Worm (Caenorhabditis elegans): ENCODE results near the gene T19D12.6.

DNA sequence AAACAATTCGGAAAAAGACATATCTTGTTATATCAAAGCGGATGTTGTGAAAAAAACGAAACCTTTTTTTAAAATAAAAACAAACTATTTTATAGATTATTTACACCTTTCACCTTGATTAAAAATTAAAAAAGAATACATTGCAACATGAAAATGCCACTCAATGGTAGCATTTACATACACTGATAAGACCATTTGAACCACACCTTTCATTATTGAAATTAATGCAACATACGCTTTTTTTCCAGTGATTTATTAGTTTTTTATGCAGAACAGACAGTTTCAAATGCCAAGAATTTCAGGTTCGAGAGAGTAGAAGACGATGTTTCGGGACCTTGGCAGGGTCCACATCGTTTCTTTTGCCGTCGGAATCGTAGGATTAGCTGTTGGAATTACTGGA lies 23.7 kb upstream of the T19D12.6 start, which contains the start of gene T19D12.1:
- no peak for TF ChIP-seq him-1 (tag; optimal IDR thresholded peaks at IDR 0.05)
- no peak for TF ChIP-seq W03F9.2 (tag; optimal IDR thresholded peaks at IDR 0.05)
- no peak for TF ChIP-seq dao-5 (tag; optimal IDR thresholded peaks at IDR 0.05)

Data from whole organism, L4/young adult.